Fruit fly (Drosophila melanogaster): ENCODE results near the gene frc.
A peak's percentile ranks its signal among the peaks of the same experiment; 100 is the strongest.

The frc gene

dm6 chr3L:17427013-17427412 is 6.0 kb downstream of the frc start, which contains the start of gene Polr3G:
Gene Polr3G (minus strand): TSS chr3L:17427130.
- TF ChIP-seq CG8478 (optimal IDR thresholded peaks at IDR 0.05), result no peak

DNA sequence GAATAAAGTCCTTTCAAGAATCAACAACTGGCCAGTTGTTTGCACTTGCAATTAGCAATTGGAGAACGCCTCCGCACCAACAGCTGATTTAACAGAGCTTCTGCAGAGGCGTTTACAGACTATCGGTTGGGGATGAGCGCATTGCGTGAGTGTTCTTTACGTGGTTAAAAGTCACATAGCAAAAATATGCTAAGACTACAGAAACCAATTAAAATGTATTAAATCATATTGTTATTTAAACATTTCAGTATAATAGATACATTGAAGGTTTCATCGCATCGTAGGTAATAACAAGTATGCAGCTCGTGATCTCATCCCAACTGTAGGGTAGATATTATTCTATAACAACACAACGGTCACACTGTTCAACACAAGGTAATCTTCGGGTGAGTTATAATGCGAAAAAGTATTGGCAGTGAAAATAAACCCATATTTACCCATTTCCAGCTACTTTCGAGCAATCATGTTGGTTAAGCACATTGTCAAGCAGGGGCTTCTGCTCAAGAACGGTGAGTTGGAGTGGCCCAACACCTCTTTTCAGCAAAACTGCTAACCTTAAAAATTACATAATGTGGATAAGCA is 7.8 kb downstream of the frc start, which contains the start of the genes Sec3 and COX7B:
Sec3 (minus strand) TSS at position 86 of the 582 bp plus-strand sequence.
COX7B (plus strand) TSS at position 346 of the 582 bp plus-strand sequence.
- TF ChIP-seq CG8478 (optimal IDR thresholded peaks at IDR 0.05) (no peak), psq (optimal IDR thresholded peaks at IDR 0.05) (no peak), Dll (optimal IDR thresholded peaks at IDR 0.05) (no peak), usp (GFP tag; optimal IDR thresholded peaks at IDR 0.05) (no peak), EcR (GFP tag; optimal IDR thresholded peaks at IDR 0.05) (no peak), pan (optimal IDR thresholded peaks at IDR 0.05) (no peak)

DNA sequence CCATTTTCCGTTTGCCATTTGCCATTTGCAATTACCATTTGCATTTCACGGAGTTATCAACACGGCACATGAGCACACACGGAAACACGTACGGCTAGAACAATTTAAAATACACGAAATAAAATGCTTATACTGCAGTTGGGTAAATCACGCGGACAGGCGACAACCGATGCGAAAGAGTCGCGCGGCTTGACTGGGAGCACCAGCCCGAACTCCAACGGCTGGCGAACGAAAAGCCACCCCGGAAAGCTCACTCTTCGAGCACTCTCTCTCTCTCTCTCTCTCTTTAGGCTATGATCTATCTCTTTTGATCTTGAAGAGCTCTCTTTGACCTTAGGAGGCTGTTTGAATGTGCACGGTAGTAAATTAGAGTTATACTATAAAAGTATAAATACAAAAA is 11.7 kb downstream of the frc start, which contains the start of gene blot:
blot (minus strand) TSS at position 196 of the 400 bp plus-strand sequence.
- TF ChIP-seq usp (GFP tag; optimal IDR thresholded peaks at IDR 0.05) (no peak), Dll (optimal IDR thresholded peaks at IDR 0.05) (peak; percentile 12)

DNA sequence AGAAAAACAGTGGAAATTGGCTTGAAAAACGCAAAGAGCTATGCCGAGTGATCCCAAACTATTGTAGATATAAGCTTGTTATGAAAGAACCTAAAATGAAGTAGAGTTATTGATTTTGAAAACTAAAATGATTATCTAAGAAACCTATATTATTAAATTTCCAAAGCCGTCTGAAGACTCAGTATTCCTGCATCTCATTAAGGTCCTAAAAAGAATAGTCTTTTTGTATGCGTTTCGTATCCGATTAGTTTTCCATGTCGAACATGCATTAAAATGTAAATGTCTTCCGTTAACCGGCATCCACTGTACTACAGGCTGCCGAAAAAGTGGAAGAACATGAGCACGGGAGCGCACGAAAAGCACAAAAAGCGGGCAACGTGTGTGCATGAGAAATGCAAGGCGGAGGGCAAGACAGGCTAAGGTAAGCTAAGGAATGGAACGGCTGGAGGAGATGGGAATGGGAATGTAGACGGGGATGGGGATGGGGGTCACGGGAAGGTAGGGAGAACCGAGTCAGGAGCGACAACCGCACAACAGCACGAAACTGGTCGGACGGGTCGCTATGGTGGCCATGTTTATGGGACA is 12.3 kb downstream of the frc start:
- no peak for TF ChIP-seq pan (optimal IDR thresholded peaks at IDR 0.05)
- no peak for TF ChIP-seq Dll (optimal IDR thresholded peaks at IDR 0.05)
- TF ChIP-seq psq (optimal IDR thresholded peaks at IDR 0.05), result no peak
- TF ChIP-seq EcR (GFP tag; optimal IDR thresholded peaks at IDR 0.05), result peak in 1 of 2 experiments; percentile 80

dm6 chr3L:17419103-17419741 is 13.8 kb downstream of the frc start:
- peak in 1 of 2 experiments; percentile 60 for TF ChIP-seq EcR (GFP tag; optimal IDR thresholded peaks at IDR 0.05)
- TF ChIP-seq psq (optimal IDR thresholded peaks at IDR 0.05), result no peak

- TF ChIP-seq usp (GFP tag; optimal IDR thresholded peaks at IDR 0.05) (no peak), EcR (GFP tag; optimal IDR thresholded peaks at IDR 0.05) (no peak), psq (optimal IDR thresholded peaks at IDR 0.05) (no peak), CG8478 (optimal IDR thresholded peaks at IDR 0.05) (no peak)
Measured at dm6 chr3L:17415967-17416749, 16.8 kb downstream of the frc start.

DNA sequence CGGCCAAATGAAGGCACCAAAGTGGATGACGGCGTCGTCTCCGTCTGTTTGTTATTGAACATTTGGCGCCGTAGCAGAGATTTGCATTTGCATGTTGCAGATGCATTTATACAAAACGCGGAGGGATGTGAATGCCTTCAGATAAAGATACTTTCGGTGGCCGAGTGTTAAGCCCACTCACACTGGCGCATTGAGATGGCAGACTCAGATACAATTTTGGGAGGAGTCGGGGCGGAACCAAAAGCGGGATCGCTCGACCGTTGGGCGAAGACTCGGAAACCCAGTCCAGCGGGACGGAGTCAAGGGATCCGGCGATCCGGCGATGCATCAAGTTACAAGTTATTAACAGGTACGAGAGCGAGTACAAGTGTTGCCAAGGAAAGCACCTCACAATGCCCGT is 20.8 kb downstream of the frc start:
- TF ChIP-seq Dll (optimal IDR thresholded peaks at IDR 0.05), result no peak
- TF ChIP-seq psq (optimal IDR thresholded peaks at IDR 0.05), result no peak
- TF ChIP-seq CG8478 (optimal IDR thresholded peaks at IDR 0.05), result no peak
- TF ChIP-seq EcR (GFP tag; optimal IDR thresholded peaks at IDR 0.05), result no peak
- TF ChIP-seq usp (GFP tag; optimal IDR thresholded peaks at IDR 0.05), result no peak
- TF ChIP-seq pan (optimal IDR thresholded peaks at IDR 0.05), result no peak

DNA sequence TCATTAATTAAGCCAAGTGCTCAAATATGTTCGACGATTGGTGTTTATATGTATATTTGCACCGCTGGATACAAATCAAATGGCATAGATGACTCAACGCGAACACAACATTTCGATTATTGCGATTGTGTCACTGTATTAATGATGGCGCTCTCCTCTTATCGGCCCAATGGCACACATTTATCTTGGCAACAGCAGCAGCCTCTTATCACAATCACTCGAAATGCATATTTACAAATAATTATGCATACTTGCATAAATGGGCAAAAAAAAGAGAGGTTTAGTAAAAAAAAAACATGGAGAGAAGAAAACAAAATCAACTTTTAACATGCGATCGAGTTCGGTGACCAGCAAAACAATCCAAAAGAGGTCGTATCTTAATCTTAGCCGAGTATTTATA is 21.7 kb downstream of the frc start:
- no peak for TF ChIP-seq psq (optimal IDR thresholded peaks at IDR 0.05)
- no peak for TF ChIP-seq pan (optimal IDR thresholded peaks at IDR 0.05)
- no peak for TF ChIP-seq usp (GFP tag; optimal IDR thresholded peaks at IDR 0.05)
- no peak for TF ChIP-seq CG8478 (optimal IDR thresholded peaks at IDR 0.05)
- TF ChIP-seq Dll (optimal IDR thresholded peaks at IDR 0.05), result no peak
- no peak for TF ChIP-seq EcR (GFP tag; optimal IDR thresholded peaks at IDR 0.05)

DNA sequence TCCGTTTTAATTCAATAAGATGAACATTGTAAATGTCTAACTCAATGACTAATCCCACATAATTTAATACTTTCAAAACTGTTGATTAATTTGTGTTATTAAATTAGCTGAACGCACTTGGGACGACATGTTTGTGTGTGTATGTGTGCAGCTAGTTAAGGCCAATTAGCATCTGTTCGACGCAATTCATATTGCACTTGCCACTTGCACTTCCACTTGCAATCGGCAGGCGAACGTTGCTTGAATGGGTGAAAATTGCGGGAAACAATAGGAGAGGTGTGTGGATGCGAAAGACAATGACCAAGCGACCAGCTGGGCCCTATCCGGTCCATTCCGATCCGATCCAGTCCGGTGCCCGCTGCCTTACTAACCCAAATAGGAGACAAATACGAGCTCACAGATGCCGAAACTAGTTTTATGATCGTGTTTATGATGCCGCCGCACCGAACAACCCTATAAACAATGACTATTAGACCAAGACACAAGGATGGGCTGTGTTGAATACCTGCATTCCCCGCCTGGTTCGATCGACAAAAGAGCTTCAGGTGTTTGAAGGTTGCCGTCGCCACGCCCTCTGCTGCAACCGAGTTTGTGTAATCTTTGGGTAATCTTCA is 25.4 kb downstream of the frc start:
- TF ChIP-seq pan (optimal IDR thresholded peaks at IDR 0.05) (no peak), Dll (optimal IDR thresholded peaks at IDR 0.05) (no peak), EcR (GFP tag; optimal IDR thresholded peaks at IDR 0.05) (no peak), psq (optimal IDR thresholded peaks at IDR 0.05) (no peak), usp (GFP tag; optimal IDR thresholded peaks at IDR 0.05) (no peak), CG8478 (optimal IDR thresholded peaks at IDR 0.05) (no peak)

- TF ChIP-seq usp (GFP tag; optimal IDR thresholded peaks at IDR 0.05) (no peak), EcR (GFP tag; optimal IDR thresholded peaks at IDR 0.05) (no peak), pan (optimal IDR thresholded peaks at IDR 0.05) (no peak), CG8478 (optimal IDR thresholded peaks at IDR 0.05) (no peak), Dll (optimal IDR thresholded peaks at IDR 0.05) (no peak), psq (optimal IDR thresholded peaks at IDR 0.05) (no peak)
Measured at dm6 chr3L:17407073-17407472, 25.9 kb downstream of the frc start.

DNA sequence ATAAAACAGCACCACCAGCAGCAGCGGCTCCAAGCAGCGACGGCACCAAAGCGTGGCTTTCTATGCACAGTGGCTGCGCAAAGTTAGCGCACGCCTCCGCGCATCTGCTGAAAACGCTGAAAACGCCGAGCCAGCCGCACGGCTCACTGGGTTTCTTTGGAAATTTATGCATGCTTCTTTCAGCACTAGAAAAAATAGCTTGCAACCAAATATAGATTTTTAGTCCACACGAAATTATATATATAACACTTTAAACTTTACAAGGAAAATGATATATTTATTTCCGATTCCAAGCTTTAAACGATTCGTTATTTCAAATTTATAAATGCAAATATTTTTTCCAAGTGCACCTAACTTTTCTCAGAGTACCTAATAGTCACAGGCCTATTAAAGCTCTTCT is 28.3 kb downstream of the frc start:
- TF ChIP-seq EcR (GFP tag; optimal IDR thresholded peaks at IDR 0.05), result no peak
- no peak for TF ChIP-seq usp (GFP tag; optimal IDR thresholded peaks at IDR 0.05)
- no peak for TF ChIP-seq CG8478 (optimal IDR thresholded peaks at IDR 0.05)
- TF ChIP-seq psq (optimal IDR thresholded peaks at IDR 0.05), result no peak
- no peak for TF ChIP-seq pan (optimal IDR thresholded peaks at IDR 0.05)
- TF ChIP-seq Dll (optimal IDR thresholded peaks at IDR 0.05), result no peak

DNA sequence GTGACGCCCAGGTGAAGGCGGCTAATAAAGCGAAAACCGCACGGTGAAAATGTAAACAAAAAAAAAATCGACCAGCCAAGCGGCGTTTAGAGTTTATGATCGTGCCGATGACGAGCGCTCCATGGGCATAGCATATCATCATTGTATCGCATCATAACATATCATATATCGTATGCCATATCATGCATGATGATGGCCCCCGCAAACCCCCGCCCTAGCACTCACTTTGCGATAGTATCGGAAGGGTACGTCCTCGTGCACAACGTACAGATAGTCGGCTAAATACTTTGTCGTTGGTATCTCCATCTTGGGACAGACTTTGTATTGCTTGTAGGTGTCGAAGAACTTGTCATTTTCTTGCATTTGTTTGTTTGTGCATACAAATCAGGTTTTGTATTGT is 29.7 kb downstream of the frc start:
- no peak for TF ChIP-seq Dll (optimal IDR thresholded peaks at IDR 0.05)
- TF ChIP-seq CG8478 (optimal IDR thresholded peaks at IDR 0.05), result no peak
- TF ChIP-seq psq (optimal IDR thresholded peaks at IDR 0.05), result no peak
- TF ChIP-seq usp (GFP tag; optimal IDR thresholded peaks at IDR 0.05), result no peak
- TF ChIP-seq pan (optimal IDR thresholded peaks at IDR 0.05), result no peak
- no peak for TF ChIP-seq EcR (GFP tag; optimal IDR thresholded peaks at IDR 0.05)

Data from whole organism.